Fruit fly (Drosophila melanogaster) whole organism, embryonic: ENCODE results near the gene CG6785.

ENCODE experiments used
- Bteb2 ChIP-seq: fragments of 200-800 bp; sonication (Bioruptor generic); optimal IDR thresholded peaks from 2 replicates; lab custom pipeline; 2016; ENCODE audit warnings: missing biosample characterization, missing genetic modification characterization
- C15 ChIP-seq: fragments of 200-800 bp; sonication (Bioruptor generic); IDR thresholded peaks from 3 replicates; pipeline ENCODE4 v1.3.6; 2022; ENCODE audit warnings: missing biosample characterization, missing genetic modification characterization
- CG11504 ChIP-seq: fragments of 200-800 bp; sonication (Bioruptor generic); optimal IDR thresholded peaks from 3 replicates; lab custom pipeline; 2019; ENCODE audit warnings: missing biosample characterization, mild to moderate bottlenecking, missing genetic modification characterization, moderate library complexity
- CG13775 ChIP-seq: fragments of 200-800 bp; sonication (Bioruptor generic); optimal IDR thresholded peaks from 3 replicates; lab custom pipeline; 2017; ENCODE audit warnings: missing biosample characterization, mild to moderate bottlenecking, missing genetic modification characterization
- CG14050 ChIP-seq: fragments of 200-800 bp; sonication (Bioruptor generic); IDR thresholded peaks from 3 replicates; pipeline ENCODE4 v1.3.6; 2022; ENCODE audit warnings: missing biosample characterization, missing genetic modification characterization
- CG15011 ChIP-seq: fragments of 200-800 bp; sonication (Bioruptor generic); optimal IDR thresholded peaks from 3 replicates; lab custom pipeline; 2018; ENCODE audit warnings: missing biosample characterization, mild to moderate bottlenecking, missing genetic modification characterization
- CG1647 ChIP-seq: fragments of 200-800 bp; sonication (Bioruptor generic); optimal IDR thresholded peaks from 3 replicates; lab custom pipeline; 2016; ENCODE audit warnings: missing biosample characterization, missing genetic modification characterization
- CG17612 ChIP-seq: fragments of 200-800 bp; sonication (Bioruptor generic); IDR thresholded peaks from 2 replicates; pipeline ENCODE4 v1.3.6; 2022; ENCODE audit warnings: missing biosample characterization, missing genetic modification characterization
- CG31441 ChIP-seq: fragments of 200-800 bp; sonication (Bioruptor generic); IDR thresholded peaks from 2 replicates; pipeline ENCODE4 v1.3.6; 2022; ENCODE audit warnings: missing biosample characterization, missing genetic modification characterization
- CG33213 ChIP-seq: fragments of 200-800 bp; sonication (Bioruptor generic); optimal IDR thresholded peaks from 3 replicates; lab custom pipeline; 2016; ENCODE audit warnings: missing biosample characterization, missing genetic modification characterization
- CG34224 ChIP-seq: fragments of 200-800 bp; sonication (Bioruptor generic); IDR thresholded peaks from 3 replicates; pipeline ENCODE4 v1.3.6; 2022; ENCODE audit warnings: missing biosample characterization, missing genetic modification characterization; ENCODE audit not compliant: partially characterized antibody
- CG5180 ChIP-seq: fragments of 200-800 bp; sonication (Bioruptor generic); optimal IDR thresholded peaks from 3 replicates; lab custom pipeline; 2017; ENCODE audit warnings: missing biosample characterization, missing genetic modification characterization, mild to moderate bottlenecking, moderate library complexity, missing genetic modification reagents
- CG8281 ChIP-seq: fragments of 200-800 bp; sonication (Bioruptor generic); optimal IDR thresholded peaks from 2 replicates; lab custom pipeline; 2018; ENCODE audit warnings: missing biosample characterization, mild to moderate bottlenecking, missing genetic modification characterization, moderate library complexity
- CG8478 ChIP-seq: fragments of >200 bp; optimal IDR thresholded peaks from 2 replicates; lab custom pipeline; 2018
- CG8765 ChIP-seq: fragments of 200-800 bp; sonication (Bioruptor generic); IDR thresholded peaks from 2 replicates; pipeline ENCODE4 v1.3.6; 2022; ENCODE audit warnings: missing biosample characterization, missing genetic modification characterization
- CG9437 ChIP-seq: fragments of 200-800 bp; sonication (Bioruptor generic); optimal IDR thresholded peaks from 2 replicates; lab custom pipeline; 2018; ENCODE audit warnings: missing biosample characterization, mild to moderate bottlenecking, missing genetic modification characterization
- CHES-1-like ChIP-seq: fragments of 200-800 bp; sonication (Bioruptor generic); optimal IDR thresholded peaks from 2 replicates; lab custom pipeline; 2016; ENCODE audit warnings: missing biosample characterization, missing genetic modification characterization
- E2f1 ChIP-seq: fragments of 200-800 bp; sonication (Bioruptor generic); IDR thresholded peaks from 2 replicates; pipeline ENCODE4 v1.3.6; 2022; ENCODE audit warnings: missing biosample characterization, missing genetic modification characterization
- Fer1 ChIP-seq: fragments of 200-800 bp; sonication (Bioruptor generic); optimal IDR thresholded peaks from 2 replicates; lab custom pipeline; 2017; ENCODE audit warnings: missing biosample characterization, mild to moderate bottlenecking, missing genetic modification characterization
- Hand ChIP-seq: fragments of 200-800 bp; sonication (Bioruptor generic); optimal IDR thresholded peaks from 2 replicates; lab custom pipeline; 2017; ENCODE audit warnings: mild to moderate bottlenecking, missing biosample characterization, missing genetic modification reagents, missing genetic modification characterization
- Hmx ChIP-seq: fragments of 200-800 bp; sonication (Bioruptor generic); optimal IDR thresholded peaks from 2 replicates; lab custom pipeline; 2016; ENCODE audit warnings: missing biosample characterization, missing genetic modification characterization
- Hr78 ChIP-seq, 2 experiments: fragments of 200-800 bp in 1 of 2; fragments of >200 bp in 1 of 2; sonication (Bioruptor generic) in 1 of 2; optimal IDR thresholded peaks; 2 replicates each; lab custom pipeline; 2017 to 2019; ENCODE audit warnings: missing biosample characterization in 2 of 2, missing genetic modification characterization in 2 of 2, mild to moderate bottlenecking in 1 of 2, moderate library complexity in 1 of 2
- NC2β ChIP-seq: fragments of 200-800 bp; sonication (Bioruptor generic); optimal IDR thresholded peaks from 2 replicates; lab custom pipeline; 2016; ENCODE audit warnings: missing biosample characterization, missing genetic modification characterization
- Oli ChIP-seq: fragments of 200-800 bp; sonication (Bioruptor generic); optimal IDR thresholded peaks from 2 replicates; lab custom pipeline; 2018; ENCODE audit warnings: missing biosample characterization, mild to moderate bottlenecking, missing genetic modification characterization, moderate library complexity
- Poxn ChIP-seq: fragments of 200-800 bp; sonication (Bioruptor generic); IDR thresholded peaks from 2 replicates; pipeline ENCODE4 v1.3.6; 2022; ENCODE audit warnings: missing biosample characterization, missing genetic modification characterization
- Sox100B ChIP-seq: fragments of 200-800 bp; sonication (Bioruptor generic); optimal IDR thresholded peaks from 3 replicates; lab custom pipeline; 2018; ENCODE audit warnings: missing biosample characterization, mild to moderate bottlenecking, missing genetic modification characterization
- Sox102F ChIP-seq: fragments of 200-800 bp; sonication (Bioruptor generic); optimal IDR thresholded peaks from 2 replicates; lab custom pipeline; 2018; ENCODE audit warnings: missing biosample characterization, mild to moderate bottlenecking, missing genetic modification characterization, moderate library complexity
- Tbp ChIP-seq: fragments of >200 bp; optimal IDR thresholded peaks from 2 replicates; lab custom pipeline; 2018; ENCODE audit warnings: missing biosample characterization, missing genetic modification characterization
- Xbp1 ChIP-seq: fragments of 200-800 bp; sonication (Bioruptor generic); optimal IDR thresholded peaks from 3 replicates; lab custom pipeline; 2016; ENCODE audit warnings: missing biosample characterization, mild to moderate bottlenecking, missing genetic modification characterization
- abd-A ChIP-seq: fragments of 200-800 bp; sonication (Bioruptor generic); optimal IDR thresholded peaks from 3 replicates; lab custom pipeline; 2019; ENCODE audit warnings: missing biosample characterization, mild to moderate bottlenecking, missing genetic modification characterization, moderate library complexity
- al ChIP-seq: fragments of 200-800 bp; sonication (Bioruptor generic); IDR thresholded peaks from 2 replicates; pipeline ENCODE4 v1.3.6; 2022; ENCODE audit warnings: missing biosample characterization, missing genetic modification characterization
- bbx ChIP-seq: fragments of 200-800 bp; sonication (Bioruptor generic); IDR thresholded peaks from 2 replicates; pipeline ENCODE4 v1.3.6; 2022; ENCODE audit warnings: missing biosample characterization, missing genetic modification characterization; ENCODE audit not compliant: partially characterized antibody
- chn ChIP-seq: fragments of 200-800 bp; sonication (Bioruptor generic); optimal IDR thresholded peaks from 2 replicates; lab custom pipeline; 2016; ENCODE audit warnings: missing biosample characterization, missing genetic modification characterization
- da ChIP-seq: fragments of 200-800 bp; sonication (Bioruptor generic); optimal IDR thresholded peaks from 2 replicates; lab custom pipeline; 2016; ENCODE audit warnings: missing biosample characterization, missing genetic modification characterization
- danr ChIP-seq: fragments of 200-800 bp; sonication (Bioruptor generic); IDR thresholded peaks from 2 replicates; pipeline ENCODE4 v1.3.6; 2022; ENCODE audit warnings: missing biosample characterization, missing genetic modification characterization
- fd3F ChIP-seq: fragments of 200-800 bp; sonication (Bioruptor generic); optimal IDR thresholded peaks from 2 replicates; lab custom pipeline; 2018; ENCODE audit warnings: missing biosample characterization, mild to moderate bottlenecking, missing genetic modification characterization, moderate library complexity
- gcm2 ChIP-seq: fragments of 200-800 bp; sonication (Bioruptor generic); optimal IDR thresholded peaks from 2 replicates; lab custom pipeline; 2016; ENCODE audit warnings: missing biosample characterization, missing genetic modification characterization
- gfzf ChIP-seq: fragments of 200-800 bp; sonication (Bioruptor generic); optimal IDR thresholded peaks from 2 replicates; lab custom pipeline; 2016; ENCODE audit warnings: missing biosample characterization, mild to moderate bottlenecking, missing genetic modification characterization, moderate library complexity
- gro ChIP-seq: fragments of 200-800 bp; sonication (Bioruptor generic); optimal IDR thresholded peaks from 2 replicates; lab custom pipeline; 2016; ENCODE audit warnings: missing biosample characterization, missing genetic modification characterization
- inv ChIP-seq: fragments of 200-800 bp; sonication (Bioruptor generic); IDR thresholded peaks from 2 replicates; pipeline ENCODE4 v1.3.6; 2022; ENCODE audit warnings: missing biosample characterization, missing genetic modification characterization; ENCODE audit not compliant: partially characterized antibody
- lilli ChIP-seq: fragments of 200-800 bp; sonication (Bioruptor generic); optimal IDR thresholded peaks from 3 replicates; lab custom pipeline; 2016; ENCODE audit warnings: missing biosample characterization, missing genetic modification characterization
- nau ChIP-seq: fragments of 200-800 bp; sonication (Bioruptor generic); optimal IDR thresholded peaks from 3 replicates; lab custom pipeline; 2017; ENCODE audit warnings: missing biosample characterization, mild to moderate bottlenecking, missing genetic modification characterization, missing genetic modification reagents
- nerfin-1 ChIP-seq: fragments of 200-800 bp; sonication (Bioruptor generic); optimal IDR thresholded peaks from 3 replicates; lab custom pipeline; 2019; ENCODE audit warnings: missing biosample characterization, mild to moderate bottlenecking, missing genetic modification characterization, moderate library complexity
- nom ChIP-seq: fragments of 200-800 bp; sonication (Bioruptor generic); optimal IDR thresholded peaks from 2 replicates; lab custom pipeline; 2017; ENCODE audit warnings: missing biosample characterization, missing genetic modification characterization, mild to moderate bottlenecking, moderate library complexity, missing genetic modification reagents
- ranshi ChIP-seq: fragments of 200-800 bp; sonication (Bioruptor generic); IDR thresholded peaks from 2 replicates; pipeline ENCODE4 v1.3.6; 2022; ENCODE audit warnings: missing biosample characterization, missing genetic modification characterization
- schlank ChIP-seq: fragments of 200-800 bp; sonication (Bioruptor generic); optimal IDR thresholded peaks from 2 replicates; lab custom pipeline; 2018; ENCODE audit warnings: missing biosample characterization, mild to moderate bottlenecking, missing genetic modification characterization
- tap ChIP-seq: fragments of 200-800 bp; optimal IDR thresholded peaks from 3 replicates; lab custom pipeline; 2019; ENCODE audit warnings: missing biosample characterization, mild to moderate bottlenecking, missing genetic modification characterization, moderate library complexity
- tx ChIP-seq: fragments of 200-800 bp; sonication (Bioruptor generic); optimal IDR thresholded peaks from 2 replicates; lab custom pipeline; 2016; ENCODE audit warnings: missing biosample characterization, missing genetic modification characterization
- vvl ChIP-seq: fragments of 200-800 bp; sonication (Bioruptor generic); IDR thresholded peaks from 2 replicates; pipeline ENCODE4 v1.3.6; 2022; ENCODE audit warnings: missing biosample characterization, missing genetic modification characterization

Gene CG6785

dm6 chr2L:12011682-12012655, 33.0 kb downstream of the CG6785 start (continued):
- TF ChIP-seq NC2β (GFP tag; lab: Kevin White, UChicago) = peak; percentile 70
- peak; percentile 80 for TF ChIP-seq CG11504
- TF ChIP-seq CG13775 (GFP tag; lab: Kevin White, UChicago) = peak; percentile 30
- TF ChIP-seq CG8281 (tag; lab: Kevin White, UChicago) = peak; percentile 26
- TF ChIP-seq schlank (tag; lab: Kevin White, UChicago) = peak; percentile 54
- TF ChIP-seq Oli (tag; lab: Kevin White, UChicago) = peak; percentile 37
- no peak for TF ChIP-seq CG8478
- TF ChIP-seq Bteb2 = peak; percentile 0
- TF ChIP-seq Fer1 = peak; percentile 90
- peak; percentile 100 for TF ChIP-seq nerfin-1
- TF ChIP-seq Hand = peak; percentile 69
- peak; percentile 67 for TF ChIP-seq gro
- no peak for TF ChIP-seq inv
- peak; percentile 86 for TF ChIP-seq lilli (GFP tag; lab: Kevin White, UChicago)
- peak; percentile 91 for TF ChIP-seq CHES-1-like (GFP tag; lab: Kevin White, UChicago)
- no peak for TF ChIP-seq Poxn (GFP tag; lab: Robert Waterston, UW)
- peak; percentile 78 for TF ChIP-seq chn (GFP tag; lab: Kevin White, UChicago)
- TF ChIP-seq fd3F = peak; percentile 32
- no peak for TF ChIP-seq al (GFP tag; lab: Robert Waterston, UW)
- peak in 1 of 2 experiments; percentile 93 for TF ChIP-seq Hr78 (GFP tag; optimal IDR thresholded peaks at IDR 0.05; lab: Kevin White, UChicago)
- TF ChIP-seq CG15011 (GFP tag; lab: Kevin White, UChicago) = peak; percentile 5
- peak; percentile 15 for TF ChIP-seq gfzf (GFP tag; lab: Kevin White, UChicago)
- TF ChIP-seq CG9437 (GFP tag; lab: Kevin White, UChicago) = no peak
- peak; percentile 91 for TF ChIP-seq CG5180 (GFP tag; lab: Kevin White, UChicago)
- peak; percentile 57 for TF ChIP-seq Sox102F (GFP tag; lab: Kevin White, UChicago)
- TF ChIP-seq danr (GFP tag; lab: Robert Waterston, UW) = no peak
- no peak for TF ChIP-seq Tbp (GFP tag; lab: Kevin White, UChicago)
- TF ChIP-seq ranshi (GFP tag; lab: Robert Waterston, UW) = no peak
- TF ChIP-seq Xbp1 (GFP tag; lab: Kevin White, UChicago) = peak; percentile 77
- peak; percentile 91 for TF ChIP-seq CG33213 (GFP tag; lab: Kevin White, UChicago)
- peak; percentile 47 for TF ChIP-seq CG1647 (GFP tag; lab: Kevin White, UChicago)
- TF ChIP-seq gcm2 (GFP tag; lab: Kevin White, UChicago) = peak; percentile 48
- TF ChIP-seq nom (GFP tag; lab: Kevin White, UChicago) = peak; percentile 88
- TF ChIP-seq bbx = no peak
- peak; percentile 41 for TF ChIP-seq da (GFP tag; lab: Kevin White, UChicago)
- TF ChIP-seq Sox100B (GFP tag; lab: Kevin White, UChicago) = no peak
- TF ChIP-seq CG17612 (GFP tag; lab: Robert Waterston, UW) = no peak
- TF ChIP-seq CG34224 (GFP tag; lab: Robert Waterston, UW) = no peak
- no peak for TF ChIP-seq Hmx (GFP tag; lab: Kevin White, UChicago)
- TF ChIP-seq tx (GFP tag; lab: Kevin White, UChicago) = peak; percentile 71
- no peak for TF ChIP-seq C15 (GFP tag; lab: Robert Waterston, UW)
- TF ChIP-seq abd-A (tag; lab: Kevin White, UChicago) = peak; percentile 100
- no peak for TF ChIP-seq E2f1 (GFP tag; lab: Robert Waterston, UW)
- no peak for TF ChIP-seq vvl (GFP tag; lab: Robert Waterston, UW)
- no peak for TF ChIP-seq CG31441 (GFP tag; lab: Robert Waterston, UW)
- TF ChIP-seq nau (GFP tag; lab: Kevin White, UChicago) = no peak
- no peak for TF ChIP-seq CG14050 (GFP tag; lab: Robert Waterston, UW)
- TF ChIP-seq CG8765 (GFP tag; lab: Robert Waterston, UW) = no peak
- TF ChIP-seq tap (tag; lab: Kevin White, UChicago) = peak; percentile 51
